Worm (Caenorhabditis elegans) whole organism, L4 larva: Measurements from ENCODE around the gene atgp-1.

Source experiments
- F37D6.2 ChIP-seq: sonication (generic microtip); optimal IDR thresholded peaks from 2 replicates; lab custom pipeline; 2016; ENCODE audit warnings: mild to moderate bottlenecking, missing genetic modification characterization, missing compliant biosample characterization
- R02D3.7 ChIP-seq: fragments of 150-350 bp; sonication (generic microtip); optimal IDR thresholded peaks from 3 replicates; lab custom pipeline; 2014; ENCODE audit warnings: missing biosample characterization, missing genetic modification characterization
- Y48G9A.11 ChIP-seq: fragments of 200-800 bp; sonication (Bioruptor generic); IDR thresholded peaks from 2 replicates; pipeline ENCODE4 v1.3.6; 2022; ENCODE audit warnings: missing genetic modification reagents, missing genetic modification characterization, missing compliant biosample characterization
- Y75B8A.6 ChIP-seq: fragments of 200-800 bp; sonication (Bioruptor generic); IDR thresholded peaks from 2 replicates; pipeline ENCODE4 v1.3.6; 2022; ENCODE audit warnings: missing genetic modification reagents, missing genetic modification characterization, missing compliant biosample characterization
- ZK546.5 ChIP-seq, 2 experiments: sonication (generic microtip); optimal IDR thresholded peaks; 2 replicates each; lab custom pipeline; 2017; ENCODE audit warnings: missing biosample characterization in 2 of 2, missing genetic modification characterization in 2 of 2
- arid-1 ChIP-seq: fragments of 200-800 bp; sonication (Bioruptor generic); conservative IDR thresholded peaks from 2 replicates; pipeline ENCODE4 v1.3.6; 2022; ENCODE audit warnings: missing genetic modification reagents, missing genetic modification characterization, missing compliant biosample characterization
- attf-4 ChIP-seq: sonication (generic microtip); optimal IDR thresholded peaks from 3 replicates; lab custom pipeline; 2017; ENCODE audit warnings: missing biosample characterization, missing genetic modification characterization
- ceh-20 ChIP-seq: fragments of 200-800 bp; sonication (Bioruptor generic); IDR thresholded peaks from 2 replicates; pipeline ENCODE4 v1.3.6; 2022; ENCODE audit warnings: missing genetic modification reagents, missing genetic modification characterization, missing compliant biosample characterization
- ceh-28 ChIP-seq: fragments of 150-350 bp; optimal IDR thresholded peaks from 2 replicates; lab custom pipeline; 2014; ENCODE audit warnings: missing biosample characterization, missing genetic modification reagents, missing genetic modification characterization
- ceh-44 ChIP-seq: fragments of 200-800 bp; sonication (Bioruptor generic); IDR thresholded peaks from 2 replicates; pipeline ENCODE4 v1.3.6; 2022; ENCODE audit warnings: missing genetic modification reagents, missing genetic modification characterization, missing compliant biosample characterization
- ces-1 ChIP-seq: fragments of 150-350 bp; sonication (generic microtip); optimal IDR thresholded peaks from 4 replicates; lab custom pipeline; 2014; ENCODE audit warnings: missing biosample characterization, missing genetic modification reagents, missing genetic modification characterization
- ctbp-1 ChIP-seq: fragments of 200-800 bp; sonication (Bioruptor generic); IDR thresholded peaks from 2 replicates; pipeline ENCODE4 v1.3.6; 2022; ENCODE audit warnings: missing genetic modification reagents, missing genetic modification characterization, missing compliant biosample characterization
- daf-16 ChIP-seq, 3 experiments: sonication (generic microtip); optimal IDR thresholded peaks; 2 replicates each; lab custom pipeline; 2016 to 2017; ENCODE audit warnings: missing genetic modification characterization in 3 of 3, missing genetic modification reagents in 3 of 3, mild to moderate bottlenecking in 2 of 3, missing compliant biosample characterization in 2 of 3, missing biosample characterization in 1 of 3, moderate library complexity in 1 of 3
- daf-8 ChIP-seq: fragments of 200-800 bp; sonication (Bioruptor generic); IDR thresholded peaks from 2 replicates; pipeline ENCODE4 v1.3.6; 2022; ENCODE audit warnings: missing genetic modification characterization, missing compliant biosample characterization
- dmd-6 ChIP-seq: fragments of 200-800 bp; sonication (Bioruptor generic); IDR thresholded peaks from 2 replicates; pipeline ENCODE4 v1.3.6; 2022; ENCODE audit warnings: missing genetic modification reagents, missing genetic modification characterization, missing compliant biosample characterization
- dve-1 ChIP-seq: sonication (generic microtip); optimal IDR thresholded peaks from 2 replicates; lab custom pipeline; 2017; ENCODE audit warnings: antibody characterized with exemption, mild to moderate bottlenecking, missing genetic modification characterization, missing compliant biosample characterization; ENCODE audit not compliant: insufficient read depth
- egl-27 ChIP-seq: sonication (generic microtip); optimal IDR thresholded peaks from 3 replicates; lab custom pipeline; 2017; ENCODE audit warnings: missing biosample characterization, missing genetic modification reagents, missing genetic modification characterization
- egl-43 ChIP-seq: fragments of 200-800 bp; sonication (Bioruptor generic); IDR thresholded peaks from 2 replicates; pipeline ENCODE4 v1.3.6; 2022; ENCODE audit warnings: missing genetic modification reagents, missing genetic modification characterization, missing compliant biosample characterization
- gei-8 ChIP-seq: fragments of 200-800 bp; sonication (Bioruptor generic); optimal IDR thresholded peaks from 2 replicates; lab custom pipeline; 2018; ENCODE audit warnings: mild to moderate bottlenecking, missing genetic modification characterization, missing compliant biosample characterization
- hlh-11 ChIP-seq: fragments of 200-800 bp; sonication (Bioruptor generic); optimal IDR thresholded peaks from 2 replicates; lab custom pipeline; 2018; ENCODE audit warnings: mild to moderate bottlenecking, missing genetic modification characterization, missing compliant biosample characterization
- lin-13 ChIP-seq: fragments of 150-350 bp; optimal IDR thresholded peaks from 2 replicates; lab custom pipeline; 2014; ENCODE audit warnings: missing biosample characterization, missing genetic modification reagents, missing genetic modification characterization
- lin-15B ChIP-seq: fragments of 150-350 bp; sonication (generic microtip); optimal IDR thresholded peaks from 3 replicates; lab custom pipeline; 2014; ENCODE audit warnings: missing biosample characterization, missing genetic modification characterization
- lin-29 ChIP-seq: fragments of 200-800 bp; sonication (Bioruptor generic); IDR thresholded peaks from 2 replicates; pipeline ENCODE4 v1.3.6; 2022; ENCODE audit warnings: missing genetic modification reagents, missing genetic modification characterization, missing compliant biosample characterization
- lin-38 ChIP-seq: fragments of 200-800 bp; sonication (Bioruptor generic); IDR thresholded peaks from 2 replicates; pipeline ENCODE4 v1.3.6; 2022; ENCODE audit warnings: missing genetic modification reagents, missing genetic modification characterization, missing compliant biosample characterization
- lir-3 ChIP-seq: sonication (generic microtip); optimal IDR thresholded peaks from 2 replicates; lab custom pipeline; 2016; ENCODE audit warnings: mild to moderate bottlenecking, missing genetic modification characterization, missing compliant biosample characterization
- lsy-2 ChIP-seq, 2 experiments: fragments of 150-350 bp in 1 of 2; sonication (generic microtip) in 1 of 2; optimal IDR thresholded peaks; 2 replicates each; lab custom pipeline; 2014 to 2017; ENCODE audit warnings: missing biosample characterization in 2 of 2, missing genetic modification characterization in 2 of 2
- madf-5 ChIP-seq, 2 experiments: fragments of 200-800 bp; sonication (Bioruptor generic); IDR thresholded peaks; 2 replicates each; pipeline ENCODE4 v1.3.6; 2022; ENCODE audit warnings: missing compliant biosample characterization in 2 of 2, missing genetic modification characterization in 2 of 2
- madf-9 ChIP-seq: fragments of 200-800 bp; sonication (Bioruptor generic); conservative IDR thresholded peaks from 2 replicates; pipeline ENCODE4 v1.3.6; 2022; ENCODE audit warnings: missing genetic modification reagents, missing genetic modification characterization, missing compliant biosample characterization
- mep-1 ChIP-seq: fragments of 150-350 bp; sonication (generic microtip); optimal IDR thresholded peaks from 3 replicates; lab custom pipeline; 2014; ENCODE audit warnings: missing biosample characterization, missing genetic modification characterization
- nhr-10 ChIP-seq: fragments of 150-350 bp; optimal IDR thresholded peaks from 2 replicates; lab custom pipeline; 2014; ENCODE audit warnings: missing biosample characterization, missing genetic modification characterization
- nhr-102 ChIP-seq: sonication (generic microtip); optimal IDR thresholded peaks from 2 replicates; lab custom pipeline; 2016; ENCODE audit warnings: mild to moderate bottlenecking, missing genetic modification characterization, moderate library complexity, missing compliant biosample characterization
- nhr-28 ChIP-seq: fragments of 150-350 bp; optimal IDR thresholded peaks from 2 replicates; lab custom pipeline; 2014; ENCODE audit warnings: missing biosample characterization, missing genetic modification characterization
- nhr-41 ChIP-seq: fragments of 200-800 bp; sonication (Bioruptor generic); IDR thresholded peaks from 2 replicates; pipeline ENCODE4 v1.3.6; 2022; ENCODE audit warnings: missing genetic modification reagents, missing genetic modification characterization, missing compliant biosample characterization
- pha-4 ChIP-seq, 2 experiments: fragments of 150-350 bp in 1 of 2; fragments of 200-800 bp in 1 of 2; sonication (Bioruptor generic) in 1 of 2; IDR thresholded peaks in 1 of 2; optimal IDR thresholded peaks in 1 of 2; 2 replicates each; pipeline versions ENCODE4 v1.3.6 to Lab custom; 2014 to 2022; ENCODE audit warnings: missing genetic modification characterization in 2 of 2, missing genetic modification reagents in 2 of 2, missing biosample characterization in 1 of 2, missing compliant biosample characterization in 1 of 2
- php-3 ChIP-seq: fragments of 200-800 bp; sonication (Bioruptor generic); IDR thresholded peaks from 2 replicates; pipeline ENCODE4 v1.3.6; 2022; ENCODE audit warnings: missing genetic modification reagents, missing genetic modification characterization, missing compliant biosample characterization
- rbr-2 ChIP-seq: sonication (generic microtip); optimal IDR thresholded peaks from 2 replicates; lab custom pipeline; 2016; ENCODE audit warnings: missing genotype, missing genetic modification characterization, missing compliant biosample characterization
- tag-97 ChIP-seq: fragments of 200-800 bp; sonication (Bioruptor generic); IDR thresholded peaks from 2 replicates; pipeline ENCODE4 v1.3.6; 2022; ENCODE audit warnings: missing genetic modification characterization, missing compliant biosample characterization
- unc-62 ChIP-seq, 3 experiments: fragments of 150-350 bp in 1 of 3; sonication (generic microtip); optimal IDR thresholded peaks in 2 of 3; peaks in 1 of 3; 1 replicate in 1 of 3; 2 replicates in 2 of 3; lab custom pipeline; 2014 to 2017; ENCODE audit warnings: missing biosample characterization in 3 of 3, missing genetic modification characterization in 3 of 3, missing genetic modification reagents in 3 of 3, missing genotype in 1 of 3
- zag-1 ChIP-seq: fragments of 150-350 bp; optimal IDR thresholded peaks from 2 replicates; lab custom pipeline; 2014; ENCODE audit warnings: missing biosample characterization, missing genetic modification characterization
- zfp-2 ChIP-seq: sonication (generic microtip); optimal IDR thresholded peaks from 2 replicates; lab custom pipeline; 2016; ENCODE audit warnings: mild to moderate bottlenecking, missing genetic modification characterization, missing compliant biosample characterization
- ztf-11 ChIP-seq: fragments of 150-350 bp; optimal IDR thresholded peaks from 2 replicates; lab custom pipeline; 2014; ENCODE audit warnings: missing biosample characterization, missing genetic modification characterization
- ztf-7 ChIP-seq: fragments of 150-350 bp; optimal IDR thresholded peaks from 2 replicates; lab custom pipeline; 2014; ENCODE audit warnings: missing biosample characterization, missing genetic modification characterization

Gene atgp-1

ce11 chrIV:17287908-17288675, 18.9 kb downstream of the atgp-1 start, which contains the start of gene zipt-7.1:
Gene zipt-7.1 (minus strand): TSS chrIV:17288139.
- TF ChIP-seq F37D6.2 (tag; lab: Kevin White, UChicago) (no peak), zag-1 (tag; lab: Kevin White, UChicago) (no peak), ztf-7 (peak; percentile 48), lin-38 (GFP tag; lab: Robert Waterston, UW) (0 out of 2 replicates have a peak, but pooled peaks have one; percentile 10), madf-5 (GFP tag; IDR thresholded peaks at IDR 0.05; lab: Robert Waterston, UW) (no peak), php-3 (GFP tag; lab: Robert Waterston, UW) (no peak), dve-1 (peak; percentile 0), hlh-11 (tag; lab: Kevin White, UChicago) (no peak), ceh-20 (GFP tag; lab: Robert Waterston, UW) (no peak)
- TF ChIP-seq, all 104 proteins: peak for 3

ce11 chrIV:17291629-17292199, 22.6 kb downstream of the atgp-1 start, which contains the start of the genes T28F3.11 and slc-17.4:
Gene T28F3.11 (minus strand): TSS chrIV:17291679.
Gene slc-17.4 (minus strand): TSS chrIV:17291733.
- TF ChIP-seq unc-62 (GFP tag; optimal IDR thresholded peaks at IDR 0.05 in 1 of 2; lab: Kevin White, UChicago), result peak in 1 of 2 experiments; percentile 16
- TF ChIP-seq unc-62 (tag; optimal IDR thresholded peaks at IDR 0.05; lab: Kevin White, UChicago), result no peak
- TF ChIP-seq R02D3.7 (tag; lab: Kevin White, UChicago), result no peak
- TF ChIP-seq ceh-28 (tag; lab: Kevin White, UChicago), result no peak

ce11 chrIV:17292350-17292749, 23.2 kb downstream of the atgp-1 start:
- TF ChIP-seq unc-62 (GFP tag; optimal IDR thresholded peaks at IDR 0.05 in 1 of 2; lab: Kevin White, UChicago) (no peak), unc-62 (tag; optimal IDR thresholded peaks at IDR 0.05; lab: Kevin White, UChicago) (no peak), egl-27 (tag; lab: Kevin White, UChicago) (no peak), gei-8 (GFP tag; lab: Kevin White, UChicago) (no peak), lin-15B (tag; lab: Kevin White, UChicago) (no peak), ceh-20 (GFP tag; lab: Robert Waterston, UW) (no peak), Y75B8A.6 (no peak), hlh-11 (tag; lab: Kevin White, UChicago) (no peak), Y48G9A.11 (GFP tag; lab: Robert Waterston, UW) (no peak), lir-3 (tag; lab: Kevin White, UChicago) (no peak), mep-1 (peak; percentile 26), pha-4 (GFP tag; IDR thresholded peaks at IDR 0.05; lab: Robert Waterston, UW) (no peak), pha-4 (tag; optimal IDR thresholded peaks at IDR 0.05; lab: Kevin White, UChicago) (no peak), ztf-11 (tag; lab: Kevin White, UChicago) (no peak), lsy-2 (tag; optimal IDR thresholded peaks at IDR 0.05; lab: Kevin White, UChicago) (no peak), daf-8 (GFP tag; lab: Robert Waterston, UW) (no peak), nhr-102 (tag; lab: Kevin White, UChicago) (no peak), daf-16 (GFP tag; optimal IDR thresholded peaks at IDR 0.05; lab: Kevin White, UChicago) (no peak), daf-16 (tag; optimal IDR thresholded peaks at IDR 0.05; lab: Kevin White, UChicago) (peak; percentile 48), egl-43 (no peak), lin-13 (GFP tag; lab: Kevin White, UChicago) (no peak), dmd-6 (GFP tag; lab: Robert Waterston, UW) (peak; percentile 15; the same call in 1 of the 2 replicates), ctbp-1 (GFP tag; lab: Robert Waterston, UW) (no peak), lin-29 (GFP tag; lab: Robert Waterston, UW) (no peak), attf-4 (no peak), arid-1 (GFP tag; lab: Robert Waterston, UW) (no peak), madf-9 (GFP tag; lab: Robert Waterston, UW) (no peak), ceh-44 (GFP tag; lab: Robert Waterston, UW) (no peak), nhr-28 (tag; lab: Kevin White, UChicago) (no peak), ZK546.5 (tag; optimal IDR thresholded peaks at IDR 0.05; lab: Kevin White, UChicago) (no peak), nhr-10 (tag; lab: Kevin White, UChicago) (no peak), zfp-2 (tag; lab: Kevin White, UChicago) (no peak), ces-1 (GFP tag; lab: Kevin White, UChicago) (no peak), dve-1 (peak; percentile 42), R02D3.7 (tag; lab: Kevin White, UChicago) (no peak), nhr-41 (GFP tag; lab: Robert Waterston, UW) (no peak), rbr-2 (tag; lab: Kevin White, UChicago) (no peak), tag-97 (no peak)
